Worm (Caenorhabditis elegans): ENCODE measurements around the gene R08A2.1.

Gene R08A2.1

DNA sequence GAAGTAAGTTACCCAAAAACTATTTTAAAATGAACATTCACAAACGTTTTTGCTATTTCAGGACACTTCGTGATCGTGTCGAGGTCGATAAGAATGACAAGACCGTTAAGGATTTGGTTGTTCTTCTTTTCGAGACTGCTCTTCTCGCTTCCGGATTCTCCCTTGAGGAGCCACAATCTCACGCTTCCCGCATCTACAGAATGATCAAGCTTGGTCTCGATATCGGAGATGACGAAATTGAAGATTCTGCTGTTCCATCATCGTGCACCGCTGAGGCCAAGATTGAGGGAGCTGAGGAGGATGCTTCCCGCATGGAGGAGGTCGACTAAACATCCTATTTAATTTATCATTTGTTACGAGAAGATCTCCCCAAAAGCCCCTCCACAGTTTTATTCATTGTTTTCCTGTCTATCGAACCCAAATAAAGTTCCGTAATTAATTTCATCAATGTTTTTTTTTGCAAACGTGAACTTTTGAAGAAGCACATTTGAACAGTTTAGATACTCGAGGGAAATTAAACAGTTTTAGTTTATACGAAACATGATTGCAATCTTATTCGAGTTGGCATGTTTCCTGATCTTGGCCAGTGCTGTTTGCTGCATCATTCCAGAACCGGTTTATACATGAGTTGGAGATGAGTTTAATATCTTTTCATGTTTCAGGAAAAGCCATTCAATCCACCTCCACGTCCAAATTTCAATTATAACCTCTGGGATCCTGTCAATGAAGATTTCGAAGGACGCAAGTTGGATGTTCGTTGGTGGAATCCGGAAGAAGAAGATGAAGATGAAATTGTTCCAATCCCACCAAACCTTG, 31.1 kb downstream of the R08A2.1 start, which contains the start of gene C47E8.11:
TSS of gene C47E8.11 (plus strand) at position 520 of the 816 bp plus-strand sequence.
- TF ChIP-seq flh-1 (GFP tag; optimal IDR thresholded peaks at IDR 0.05) (no peak), nhr-237 (tag; optimal IDR thresholded peaks at IDR 0.05) (no peak), ceh-83 (GFP tag; optimal IDR thresholded peaks at IDR 0.05) (no peak), ceh-39 (tag; optimal IDR thresholded peaks at IDR 0.05) (no peak)

DNA sequence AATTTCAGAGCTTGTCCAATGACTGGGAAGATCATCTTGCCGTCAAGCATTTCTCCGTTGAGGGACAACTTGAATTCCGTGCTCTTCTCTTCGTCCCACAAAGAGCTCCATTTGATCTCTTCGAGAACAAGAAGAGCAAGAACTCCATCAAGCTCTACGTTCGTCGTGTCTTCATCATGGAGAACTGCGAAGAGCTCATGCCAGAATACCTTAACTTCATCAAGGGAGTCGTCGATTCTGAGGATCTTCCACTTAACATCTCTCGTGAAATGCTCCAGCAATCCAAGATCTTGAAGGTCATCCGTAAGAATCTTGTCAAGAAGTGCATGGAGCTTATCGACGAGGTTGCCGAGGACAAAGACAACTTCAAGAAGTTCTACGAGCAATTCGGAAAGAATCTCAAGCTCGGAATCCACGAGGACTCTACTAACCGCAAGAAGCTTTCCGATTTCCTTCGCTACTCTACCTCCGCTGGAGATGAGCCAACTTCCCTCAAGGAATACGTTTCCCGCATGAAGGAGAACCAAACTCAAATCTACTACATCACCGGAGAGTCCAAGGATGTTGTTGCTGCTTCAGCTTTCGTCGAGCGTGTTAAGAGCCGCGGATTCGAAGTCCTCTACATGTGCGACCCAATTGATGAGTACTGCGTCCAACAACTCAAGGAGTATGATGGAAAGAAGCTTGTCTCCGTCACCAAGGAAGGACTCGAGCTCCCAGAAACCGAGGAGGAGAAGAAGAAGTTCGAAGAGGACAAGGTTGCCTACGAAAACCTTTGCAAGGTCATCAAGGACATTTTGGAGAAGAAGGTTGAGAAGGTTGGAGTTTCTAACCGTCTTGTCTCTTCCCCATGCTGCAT, 32.1 kb downstream of the R08A2.1 start:
- TF ChIP-seq zip-8 (tag; optimal IDR thresholded peaks at IDR 0.05): no peak
- TF ChIP-seq cnd-1 (tag; optimal IDR thresholded peaks at IDR 0.05): peak; percentile 20
- no peak for TF ChIP-seq nhr-2 (tag; optimal IDR thresholded peaks at IDR 0.05)

DNA sequence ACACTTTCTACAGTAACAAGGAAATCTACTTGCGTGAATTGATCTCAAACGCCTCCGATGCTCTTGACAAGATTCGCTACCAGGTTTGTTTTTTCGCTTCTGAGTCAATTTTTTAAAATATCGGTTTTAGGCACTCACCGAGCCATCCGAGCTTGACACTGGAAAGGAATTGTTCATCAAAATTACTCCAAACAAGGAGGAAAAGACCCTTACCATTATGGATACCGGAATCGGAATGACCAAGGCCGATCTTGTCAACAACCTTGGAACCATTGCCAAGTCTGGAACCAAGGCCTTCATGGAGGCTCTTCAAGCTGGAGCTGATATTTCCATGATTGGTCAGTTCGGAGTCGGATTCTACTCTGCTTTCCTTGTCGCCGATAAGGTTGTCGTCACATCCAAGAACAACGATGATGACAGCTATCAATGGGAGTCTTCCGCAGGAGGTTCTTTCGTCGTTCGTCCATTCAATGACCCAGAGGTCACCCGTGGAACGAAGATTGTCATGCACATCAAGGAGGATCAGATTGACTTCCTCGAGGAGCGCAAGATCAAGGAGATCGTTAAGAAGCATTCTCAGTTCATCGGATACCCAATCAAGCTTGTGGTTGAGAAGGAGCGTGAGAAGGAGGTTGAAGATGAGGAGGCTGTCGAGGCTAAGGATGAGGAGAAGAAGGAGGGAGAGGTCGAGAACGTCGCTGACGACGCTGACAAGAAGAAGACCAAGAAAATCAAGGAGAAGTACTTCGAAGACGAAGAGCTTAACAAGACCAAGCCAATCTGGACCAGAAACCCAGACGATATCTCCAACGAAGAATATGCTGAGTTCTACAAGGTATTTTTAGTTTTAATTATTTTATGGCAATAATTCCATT, 32.9 kb downstream of the R08A2.1 start:
- TF ChIP-seq snpc-4 (tag; optimal IDR thresholded peaks at IDR 0.05): no peak
- TF ChIP-seq sptf-1 (tag; optimal IDR thresholded peaks at IDR 0.05): no peak
- TF ChIP-seq unc-120 (tag; optimal IDR thresholded peaks at IDR 0.05; ENCODE audit: poor library complexity, severe bottlenecking): no peak
- TF ChIP-seq unc-62 (GFP tag; optimal IDR thresholded peaks at IDR 0.05): no peak
- TF ChIP-seq lin-32 (GFP tag; optimal IDR thresholded peaks at IDR 0.05): no peak
- no peak for TF ChIP-seq tbx-8 (GFP tag; optimal IDR thresholded peaks at IDR 0.05)
- TF ChIP-seq ces-1 (GFP tag; optimal IDR thresholded peaks at IDR 0.05): no peak
- TF ChIP-seq elt-3 (tag; optimal IDR thresholded peaks at IDR 0.05): no peak
- TF ChIP-seq mep-1 (tag; optimal IDR thresholded peaks at IDR 0.05): no peak
- TF ChIP-seq nhr-28 (tag; optimal IDR thresholded peaks at IDR 0.05): no peak
- no peak for TF ChIP-seq ham-2 (GFP tag; optimal IDR thresholded peaks at IDR 0.05)
- no peak for TF ChIP-seq ceh-43 (GFP tag; optimal IDR thresholded peaks at IDR 0.05)
- TF ChIP-seq ztf-11 (tag; optimal IDR thresholded peaks at IDR 0.05): no peak
- no peak for TF ChIP-seq unc-39 (tag; optimal IDR thresholded peaks at IDR 0.05)
- TF ChIP-seq nhr-237 (tag; optimal IDR thresholded peaks at IDR 0.05): no peak
- no peak for TF ChIP-seq nhr-2 (tag; optimal IDR thresholded peaks at IDR 0.05)
- no peak for TF ChIP-seq hlh-1 (tag; optimal IDR thresholded peaks at IDR 0.05)

DNA sequence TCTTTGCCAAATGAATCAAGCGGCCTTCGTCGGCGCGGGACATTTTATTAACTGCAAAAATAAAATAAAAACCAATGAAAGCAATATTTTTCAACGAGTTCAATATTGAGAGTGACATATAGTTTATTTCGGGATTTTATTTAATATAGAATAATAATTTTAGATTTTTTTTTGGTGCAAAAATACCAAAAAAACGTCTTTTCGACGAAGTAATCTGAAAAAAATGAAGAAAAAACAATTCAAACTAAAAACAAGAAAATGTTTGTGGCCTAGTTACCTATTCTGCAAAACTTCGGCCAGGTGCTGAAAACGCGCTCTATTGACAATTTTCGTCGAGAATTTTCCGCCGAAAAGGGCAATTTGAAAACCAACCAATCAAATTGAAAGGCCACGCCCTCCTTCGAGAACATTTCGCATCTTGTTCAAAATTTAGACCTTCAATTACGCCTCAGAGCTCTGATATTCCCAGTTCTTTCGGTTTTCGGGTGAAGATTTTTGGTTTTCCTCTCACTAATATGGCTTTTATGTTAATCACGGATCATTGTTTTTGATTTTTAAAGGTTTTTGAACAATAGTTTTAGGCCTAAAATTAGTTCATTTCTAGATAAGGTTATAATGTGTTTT, 33.8 kb downstream of the R08A2.1 start, which contains the start of gene C47E8.4:
TSS of gene C47E8.4 (minus strand) at position 51 of the 624 bp plus-strand sequence.
- TF ChIP-seq lin-32 (GFP tag; optimal IDR thresholded peaks at IDR 0.05) (no peak), nhr-237 (tag; optimal IDR thresholded peaks at IDR 0.05) (peak; percentile 97), hlh-1 (tag; optimal IDR thresholded peaks at IDR 0.05) (peak; percentile 72), ceh-43 (GFP tag; optimal IDR thresholded peaks at IDR 0.05) (peak; percentile 28), ceh-39 (tag; optimal IDR thresholded peaks at IDR 0.05) (peak; percentile 91), mab-5 (tag; optimal IDR thresholded peaks at IDR 0.05) (no peak), drap-1 (GFP tag; optimal IDR thresholded peaks at IDR 0.05) (peak; percentile 86), zip-8 (tag; optimal IDR thresholded peaks at IDR 0.05) (no peak), ces-1 (GFP tag; optimal IDR thresholded peaks at IDR 0.05) (peak; percentile 99), M03D4.4 (tag; optimal IDR thresholded peaks at IDR 0.05) (no peak), ztf-11 (tag; optimal IDR thresholded peaks at IDR 0.05) (peak; percentile 36), nhr-2 (tag; optimal IDR thresholded peaks at IDR 0.05) (peak; percentile 62), snpc-4 (tag; optimal IDR thresholded peaks at IDR 0.05) (no peak), lin-13 (tag; optimal IDR thresholded peaks at IDR 0.05) (peak; percentile 98), unc-120 (tag; optimal IDR thresholded peaks at IDR 0.05; ENCODE audit: poor library complexity, severe bottlenecking) (peak; percentile 92), mep-1 (tag; optimal IDR thresholded peaks at IDR 0.05) (peak; percentile 99), lsy-2 (tag; optimal IDR thresholded peaks at IDR 0.05) (peak; percentile 92), sptf-1 (tag; optimal IDR thresholded peaks at IDR 0.05) (peak; percentile 83), ham-2 (GFP tag; optimal IDR thresholded peaks at IDR 0.05) (no peak), nhr-76 (tag; optimal IDR thresholded peaks at IDR 0.05) (no peak), mls-2 (tag; optimal IDR thresholded peaks at IDR 0.05) (peak; percentile 58), pha-4 (tag; optimal IDR thresholded peaks at IDR 0.05) (peak; percentile 97), unc-39 (tag; optimal IDR thresholded peaks at IDR 0.05) (no peak), unc-62 (GFP tag; optimal IDR thresholded peaks at IDR 0.05) (peak; percentile 92), nhr-28 (tag; optimal IDR thresholded peaks at IDR 0.05) (no peak), flh-1 (GFP tag; optimal IDR thresholded peaks at IDR 0.05) (no peak), sem-2 (GFP tag; optimal IDR thresholded peaks at IDR 0.05) (no peak), blmp-1 (tag; optimal IDR thresholded peaks at IDR 0.05) (peak; percentile 0), nhr-12 (tag; optimal IDR thresholded peaks at IDR 0.05) (no peak), tbx-8 (GFP tag; optimal IDR thresholded peaks at IDR 0.05) (no peak), elt-1 (tag; optimal IDR thresholded peaks at IDR 0.05; ENCODE audit: borderline replicate concordance, insufficient read depth) (no peak), bed-3 (GFP tag; optimal IDR thresholded peaks at IDR 0.05) (peak; percentile 56), cnd-1 (tag; optimal IDR thresholded peaks at IDR 0.05) (peak; percentile 65), ceh-83 (GFP tag; optimal IDR thresholded peaks at IDR 0.05) (peak; percentile 73), elt-3 (tag; optimal IDR thresholded peaks at IDR 0.05) (peak; percentile 50)

Measured in whole organism, mixed stage, embryonic.